Fruit fly (Drosophila melanogaster) whole organism, embryonic: ENCODE results near the gene CG32812.

Source experiments
- B-H1 ChIP-seq: fragments of 200-800 bp; sonication (Bioruptor generic); IDR thresholded peaks from 3 replicates; pipeline ENCODE4 v1.3.6; 2022; ENCODE audit warnings: missing biosample characterization, missing genetic modification characterization
- BEAF-32 ChIP-seq: fragments of 200-800 bp; sonication (Bioruptor generic); optimal IDR thresholded peaks from 3 replicates; lab custom pipeline; 2017; ENCODE audit warnings: missing biosample characterization, missing genetic modification characterization, mild to moderate bottlenecking, moderate library complexity, missing genetic modification reagents
- CG10321 ChIP-seq: fragments of 200-800 bp; sonication (Bioruptor generic); IDR thresholded peaks from 2 replicates; pipeline ENCODE4 v1.3.6; 2022; ENCODE audit warnings: missing biosample characterization, missing genetic modification characterization
- CG12769 ChIP-seq: fragments of 200-800 bp; sonication (Bioruptor generic); optimal IDR thresholded peaks from 2 replicates; lab custom pipeline; 2019; ENCODE audit warnings: missing biosample characterization, mild to moderate bottlenecking, missing genetic modification characterization, moderate library complexity
- CG12942 ChIP-seq: fragments of 200-800 bp; sonication (Bioruptor generic); optimal IDR thresholded peaks from 3 replicates; lab custom pipeline; 2016; ENCODE audit warnings: missing biosample characterization, missing genetic modification characterization
- CG13287 ChIP-seq: fragments of 200-800 bp; sonication (Bioruptor generic); IDR thresholded peaks from 2 replicates; pipeline ENCODE4 v1.3.6; 2022; ENCODE audit warnings: missing biosample characterization, missing genetic modification characterization; ENCODE audit not compliant: partially characterized antibody
- CG13296 ChIP-seq: fragments of 200-800 bp; sonication (Bioruptor generic); optimal IDR thresholded peaks from 3 replicates; lab custom pipeline; 2018; ENCODE audit warnings: missing biosample characterization, mild to moderate bottlenecking, missing genetic modification characterization
- CG14965 ChIP-seq: fragments of 200-800 bp; sonication (Bioruptor generic); optimal IDR thresholded peaks from 2 replicates; lab custom pipeline; 2016; ENCODE audit warnings: missing biosample characterization, missing genetic modification characterization, borderline replicate concordance
- CG15011 ChIP-seq: fragments of 200-800 bp; sonication (Bioruptor generic); optimal IDR thresholded peaks from 3 replicates; lab custom pipeline; 2018; ENCODE audit warnings: missing biosample characterization, mild to moderate bottlenecking, missing genetic modification characterization
- CG15696 ChIP-seq: fragments of 200-800 bp; sonication (Bioruptor generic); optimal IDR thresholded peaks from 2 replicates; lab custom pipeline; 2019; ENCODE audit warnings: missing biosample characterization, mild to moderate bottlenecking, missing genetic modification characterization, moderate library complexity
- CG30431 ChIP-seq: fragments of 200-800 bp; sonication (Bioruptor generic); optimal IDR thresholded peaks from 2 replicates; lab custom pipeline; 2017; ENCODE audit warnings: missing biosample characterization, missing genetic modification characterization
- CG3163 ChIP-seq: fragments of 200-800 bp; sonication (Bioruptor generic); optimal IDR thresholded peaks from 3 replicates; lab custom pipeline; 2016; ENCODE audit warnings: missing biosample characterization, missing genetic modification characterization
- CG3838 ChIP-seq: fragments of 200-800 bp; sonication (Bioruptor generic); optimal IDR thresholded peaks from 3 replicates; lab custom pipeline; 2016; ENCODE audit warnings: missing biosample characterization, missing genetic modification characterization
- CG42726 ChIP-seq: fragments of 200-800 bp; sonication (Bioruptor generic); IDR thresholded peaks from 2 replicates; pipeline ENCODE4 v1.3.6; 2022; ENCODE audit warnings: missing biosample characterization, missing genetic modification characterization; ENCODE audit not compliant: partially characterized antibody
- CG6272 ChIP-seq: fragments of 200-800 bp; sonication (Bioruptor generic); IDR thresholded peaks from 2 replicates; pipeline ENCODE4 v1.3.6; 2022; ENCODE audit warnings: missing biosample characterization, missing genetic modification characterization
- CG8290 ChIP-seq, 3 experiments: fragments of 200-800 bp; sonication (Bioruptor generic); optimal IDR thresholded peaks; 2 replicates each; lab custom pipeline; 2016 to 2019; ENCODE audit warnings: missing biosample characterization in 3 of 3, missing genetic modification characterization in 3 of 3, mild to moderate bottlenecking in 2 of 3, moderate library complexity in 1 of 3
- CG8388 ChIP-seq: fragments of 200-800 bp; sonication (Bioruptor generic); optimal IDR thresholded peaks from 2 replicates; lab custom pipeline; 2019; ENCODE audit warnings: missing biosample characterization, mild to moderate bottlenecking, missing genetic modification characterization, moderate library complexity
- CoRest ChIP-seq: fragments of 200-800 bp; sonication (Bioruptor generic); optimal IDR thresholded peaks from 3 replicates; lab custom pipeline; 2018; ENCODE audit warnings: missing biosample characterization, mild to moderate bottlenecking, missing genetic modification characterization, moderate library complexity
- Dfd ChIP-seq, 2 experiments: fragments of >200 bp; optimal IDR thresholded peaks; 2 replicates each; lab custom pipeline; 2017; ENCODE audit warnings: missing biosample characterization in 2 of 2, missing genetic modification characterization in 2 of 2
- Dip2 ChIP-seq: fragments of 200-800 bp; sonication (Bioruptor generic); IDR thresholded peaks from 2 replicates; pipeline ENCODE4 v1.3.6; 2022; ENCODE audit warnings: missing biosample characterization, missing genetic modification characterization
- Hand ChIP-seq: fragments of 200-800 bp; sonication (Bioruptor generic); optimal IDR thresholded peaks from 2 replicates; lab custom pipeline; 2017; ENCODE audit warnings: mild to moderate bottlenecking, missing biosample characterization, missing genetic modification reagents, missing genetic modification characterization
- Hr3 ChIP-seq: fragments of 200-800 bp; sonication (Bioruptor generic); optimal IDR thresholded peaks from 3 replicates; lab custom pipeline; 2016; ENCODE audit warnings: missing biosample characterization, missing genetic modification characterization
- abd-A ChIP-seq: fragments of 200-800 bp; sonication (Bioruptor generic); optimal IDR thresholded peaks from 3 replicates; lab custom pipeline; 2019; ENCODE audit warnings: missing biosample characterization, mild to moderate bottlenecking, missing genetic modification characterization, moderate library complexity
- br ChIP-seq: fragments of >200 bp; optimal IDR thresholded peaks from 2 replicates; lab custom pipeline; 2017
- ci ChIP-seq: fragments of 200-800 bp; sonication (Bioruptor generic); IDR thresholded peaks from 3 replicates; pipeline ENCODE4 v1.3.6; 2022; ENCODE audit warnings: missing biosample characterization, missing genetic modification characterization
- croc ChIP-seq: fragments of 200-800 bp; sonication (Bioruptor generic); conservative IDR thresholded peaks from 3 replicates; pipeline ENCODE4 v1.3.6; 2022; ENCODE audit warnings: missing biosample characterization, missing genetic modification characterization
- dmrt99B ChIP-seq: fragments of 200-800 bp; sonication (Bioruptor generic); optimal IDR thresholded peaks from 2 replicates; lab custom pipeline; 2018; ENCODE audit warnings: missing biosample characterization, mild to moderate bottlenecking, missing genetic modification characterization, moderate library complexity
- dysf ChIP-seq: fragments of 200-800 bp; sonication (Bioruptor generic); IDR thresholded peaks from 3 replicates; pipeline ENCODE4 v1.3.6; 2022; ENCODE audit warnings: missing biosample characterization, missing genetic modification characterization
- esg ChIP-seq: fragments of 200-800 bp; sonication (Bioruptor generic); conservative IDR thresholded peaks from 2 replicates; pipeline ENCODE4 v1.3.6; 2022; ENCODE audit warnings: missing biosample characterization, missing genetic modification characterization
- fd64A ChIP-seq: fragments of 200-800 bp; sonication (Bioruptor generic); optimal IDR thresholded peaks from 3 replicates; lab custom pipeline; 2018; ENCODE audit warnings: missing biosample characterization, mild to moderate bottlenecking, missing genetic modification characterization
- gce ChIP-seq: fragments of 200-800 bp; sonication (Bioruptor generic); IDR thresholded peaks from 3 replicates; pipeline ENCODE4 v1.3.6; 2022; ENCODE audit warnings: missing biosample characterization, missing genetic modification characterization
- gcm ChIP-seq: fragments of 200-800 bp; sonication (Bioruptor generic); optimal IDR thresholded peaks from 2 replicates; lab custom pipeline; 2019; ENCODE audit warnings: missing biosample characterization, mild to moderate bottlenecking, missing genetic modification characterization, moderate library complexity
- gfzf ChIP-seq: fragments of 200-800 bp; sonication (Bioruptor generic); optimal IDR thresholded peaks from 2 replicates; lab custom pipeline; 2016; ENCODE audit warnings: missing biosample characterization, mild to moderate bottlenecking, missing genetic modification characterization, moderate library complexity
- gsb ChIP-seq: fragments of 200-800 bp; sonication (Bioruptor generic); IDR thresholded peaks from 2 replicates; pipeline ENCODE4 v1.3.6; 2022; ENCODE audit warnings: missing biosample characterization, missing genetic modification characterization
- kah ChIP-seq: fragments of 200-800 bp; sonication (Bioruptor generic); optimal IDR thresholded peaks from 2 replicates; lab custom pipeline; 2018; ENCODE audit warnings: missing biosample characterization, mild to moderate bottlenecking, missing genetic modification characterization
- lmd ChIP-seq: fragments of 200-800 bp; sonication (Bioruptor generic); IDR thresholded peaks from 2 replicates; pipeline ENCODE4 v1.3.6; 2022; ENCODE audit warnings: missing biosample characterization, missing genetic modification characterization
- mld ChIP-seq: fragments of 200-800 bp; sonication (Bioruptor generic); IDR thresholded peaks from 3 replicates; pipeline ENCODE4 v1.3.6; 2022; ENCODE audit warnings: missing biosample characterization, missing genetic modification characterization; ENCODE audit not compliant: partially characterized antibody
- org-1 ChIP-seq: fragments of 200-800 bp; sonication (Bioruptor generic); optimal IDR thresholded peaks from 2 replicates; lab custom pipeline; 2017; ENCODE audit warnings: missing biosample characterization, missing genetic modification characterization
- pan ChIP-seq, 4 experiments: fragments of >200 bp in 3 of 4; fragments of 200-800 bp in 1 of 4; sonication (Bioruptor generic) in 1 of 4; optimal IDR thresholded peaks in 3 of 4; IDR thresholded peaks in 1 of 4; 2 replicates each; pipeline versions ENCODE4 v1.3.6 to Lab custom; 2017 to 2022; ENCODE audit warnings: missing biosample characterization in 2 of 4, missing genetic modification characterization in 2 of 4, mixed read lengths in 1 of 4
- repo ChIP-seq: fragments of 200-800 bp; sonication (Bioruptor generic); optimal IDR thresholded peaks from 2 replicates; lab custom pipeline; 2016; ENCODE audit warnings: missing biosample characterization, missing genetic modification characterization
- run ChIP-seq: fragments of 200-800 bp; sonication (Bioruptor generic); optimal IDR thresholded peaks from 3 replicates; lab custom pipeline; 2018; ENCODE audit warnings: missing biosample characterization, mild to moderate bottlenecking, missing genetic modification characterization
- salm ChIP-seq: fragments of 200-800 bp; sonication (Bioruptor generic); optimal IDR thresholded peaks from 2 replicates; lab custom pipeline; 2018; ENCODE audit warnings: missing biosample characterization, mild to moderate bottlenecking, missing genetic modification characterization
- sna ChIP-seq: fragments of 200-800 bp; sonication (Bioruptor generic); IDR thresholded peaks from 2 replicates; pipeline ENCODE4 v1.3.6; 2022; ENCODE audit warnings: missing biosample characterization, missing genetic modification characterization; ENCODE audit not compliant: partially characterized antibody
- sr ChIP-seq: fragments of 200-800 bp; sonication (Bioruptor generic); IDR thresholded peaks from 3 replicates; pipeline ENCODE4 v1.3.6; 2022; ENCODE audit warnings: missing biosample characterization, missing genetic modification characterization
- tgo ChIP-seq: fragments of 200-800 bp; sonication (Bioruptor generic); IDR thresholded peaks from 3 replicates; pipeline ENCODE4 v1.3.6; 2022; ENCODE audit warnings: missing biosample characterization, missing genetic modification characterization
- tna ChIP-seq: fragments of 200-800 bp; sonication (Bioruptor generic); IDR thresholded peaks from 2 replicates; pipeline ENCODE4 v1.3.6; 2022; ENCODE audit warnings: missing biosample characterization, missing genetic modification characterization; ENCODE audit not compliant: partially characterized antibody
- toy ChIP-seq: fragments of 200-800 bp; sonication (Bioruptor generic); IDR thresholded peaks from 2 replicates; pipeline ENCODE4 v1.3.6; 2022; ENCODE audit warnings: missing biosample characterization, missing genetic modification characterization
- ttk ChIP-seq: fragments of 200-800 bp; sonication (Bioruptor generic); IDR thresholded peaks from 2 replicates; pipeline ENCODE4 v2.1.2; 2022; ENCODE audit warnings: missing biosample characterization, missing genetic modification characterization
- tx ChIP-seq: fragments of 200-800 bp; sonication (Bioruptor generic); optimal IDR thresholded peaks from 2 replicates; lab custom pipeline; 2016; ENCODE audit warnings: missing biosample characterization, missing genetic modification characterization
- zen2 ChIP-seq: fragments of 200-800 bp; sonication (Bioruptor generic); IDR thresholded peaks from 3 replicates; pipeline ENCODE4 v1.3.6; 2022; ENCODE audit warnings: missing biosample characterization, missing genetic modification characterization; ENCODE audit not compliant: partially characterized antibody

Gene CG32812

DNA sequence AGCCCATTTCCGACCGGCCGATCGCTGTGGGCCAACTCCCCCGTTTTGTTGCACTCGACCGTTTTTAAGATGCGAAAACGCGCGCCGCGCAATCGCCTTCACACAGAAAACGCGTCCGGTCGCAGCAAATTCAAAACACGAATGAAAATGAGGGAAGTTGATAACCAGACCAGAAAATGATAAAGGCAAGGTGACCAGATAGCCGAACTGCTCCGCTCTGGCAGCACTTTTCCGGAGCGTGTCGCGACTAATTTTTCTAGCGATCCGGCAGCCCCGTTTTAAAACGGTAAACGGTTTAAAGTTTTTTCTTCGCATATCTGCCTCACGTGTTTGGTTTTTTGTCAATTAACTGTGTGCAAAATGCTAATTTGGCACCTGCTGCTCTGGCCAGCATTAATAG, 35.1 kb downstream of the CG32812 start, which contains the start of gene DAAM (continued):
- TF ChIP-seq lmd: no peak
- no peak for TF ChIP-seq dmrt99B (tag; lab: Kevin White, UChicago)
- no peak for TF ChIP-seq ttk (GFP tag; lab: Robert Waterston, UW)
- no peak for TF ChIP-seq kah (GFP tag; lab: Kevin White, UChicago)
- peak; percentile 1 for TF ChIP-seq CG15696
- TF ChIP-seq CG12769 (tag; lab: Kevin White, UChicago): no peak
- no peak for TF ChIP-seq CG13296
- no peak for TF ChIP-seq CG6272 (GFP tag; lab: Robert Waterston, UW)
- TF ChIP-seq fd64A: no peak
- TF ChIP-seq tgo (GFP tag; lab: Robert Waterston, UW): no peak
- TF ChIP-seq CG3163 (GFP tag; lab: Kevin White, UChicago): peak; percentile 29
- TF ChIP-seq dysf (GFP tag; lab: Robert Waterston, UW): peak; percentile 68; the same call in 2 of the 3 replicates
- no peak for TF ChIP-seq tna (GFP tag; lab: Robert Waterston, UW)
- no peak for TF ChIP-seq gsb (GFP tag; lab: Robert Waterston, UW)
- peak; percentile 52; the same call in 1 of the 2 replicates for TF ChIP-seq CG42726 (GFP tag; lab: Robert Waterston, UW)
- peak; percentile 56 for TF ChIP-seq BEAF-32 (GFP tag; lab: Kevin White, UChicago)
- TF ChIP-seq gcm (GFP tag; lab: Kevin White, UChicago): peak; percentile 16
- TF ChIP-seq CG14965 (GFP tag; lab: Kevin White, UChicago): no peak
- no peak for TF ChIP-seq Hand (GFP tag; lab: Kevin White, UChicago)
- no peak for TF ChIP-seq toy (GFP tag; lab: Robert Waterston, UW)
- no peak for TF ChIP-seq CG8388 (GFP tag; lab: Kevin White, UChicago)
- TF ChIP-seq B-H1: no peak
- TF ChIP-seq org-1 (GFP tag; lab: Kevin White, UChicago): peak; percentile 12
- no peak for TF ChIP-seq br (lab: Kevin White, UChicago)
- TF ChIP-seq mld (GFP tag; lab: Robert Waterston, UW): no peak
- no peak for TF ChIP-seq Dfd (GFP tag; optimal IDR thresholded peaks at IDR 0.05; lab: Kevin White, UChicago)
- no peak for TF ChIP-seq zen2 (GFP tag; lab: Robert Waterston, UW)
- TF ChIP-seq pan (optimal IDR thresholded peaks at IDR 0.05; lab: Kevin White, UChicago): no peak
- no peak for TF ChIP-seq pan (GFP tag; optimal IDR thresholded peaks at IDR 0.05 in 1 of 2, IDR thresholded peaks at IDR 0.05 in 1 of 2)
- no peak for TF ChIP-seq gce (GFP tag; lab: Robert Waterston, UW)
- no peak for TF ChIP-seq tx
- no peak for TF ChIP-seq run (tag; lab: Kevin White, UChicago)
- no peak for TF ChIP-seq sna (GFP tag; lab: Robert Waterston, UW)
- TF ChIP-seq esg (GFP tag; lab: Robert Waterston, UW): no peak
- TF ChIP-seq CG12942 (GFP tag; lab: Kevin White, UChicago): no peak
- no peak for TF ChIP-seq repo (GFP tag; lab: Kevin White, UChicago)
- peak; percentile 14 for TF ChIP-seq CG8290 (GFP tag; optimal IDR thresholded peaks at IDR 0.05; lab: Kevin White, UChicago)
- no peak for TF ChIP-seq CG8290 (tag; optimal IDR thresholded peaks at IDR 0.05; lab: Kevin White, UChicago)
- no peak for TF ChIP-seq Dip2
- TF ChIP-seq salm (tag; lab: Kevin White, UChicago): no peak
- TF ChIP-seq CG30431 (GFP tag; lab: Kevin White, UChicago): no peak
- TF ChIP-seq CG10321: no peak

- TF ChIP-seq Dip2 (no peak), CG13287 (GFP tag; lab: Robert Waterston, UW) (0 out of 2 replicates have a peak, but pooled peaks have one; percentile 17), CoRest (no peak), Hr3 (no peak), croc (GFP tag; lab: Robert Waterston, UW) (no peak), gfzf (GFP tag; lab: Kevin White, UChicago) (no peak), CG3838 (GFP tag; lab: Kevin White, UChicago) (no peak), CG15011 (no peak), CG12769 (tag; lab: Kevin White, UChicago) (peak; percentile 21), ci (GFP tag; lab: Robert Waterston, UW) (0 out of 3 replicates have a peak, but pooled peaks have one; percentile 39), pan (optimal IDR thresholded peaks at IDR 0.05; lab: Kevin White, UChicago) (no peak), pan (GFP tag; optimal IDR thresholded peaks at IDR 0.05 in 1 of 2, IDR thresholded peaks at IDR 0.05 in 1 of 2) (peak in 1 of 2 experiments; percentile 15), sr (GFP tag; lab: Robert Waterston, UW) (0 out of 3 replicates have a peak, but pooled peaks have one; percentile 31), abd-A (tag; lab: Kevin White, UChicago) (no peak)
Measured at dm6 chrX:1337998-1338397, 50.9 kb downstream of the CG32812 start.
